Fruit fly (Drosophila melanogaster): ENCODE data around the gene Ada1-1.
A peak's percentile ranks its signal among the peaks of the same experiment; 100 is the strongest.

The Ada1-1 gene

dm6 chr2L:12045941-12046855 lies 49.6 kb downstream of the Ada1-1 start, which contains the start of gene CG6770:
CG6770 (minus strand) TSS chr2L:12046118.
- TF ChIP-seq pad (GFP tag; optimal IDR thresholded peaks at IDR 0.05): peak; percentile 43
- TF ChIP-seq Mnt (GFP tag; optimal IDR thresholded peaks at IDR 0.05): peak; percentile 70
- TF ChIP-seq CG7045 (GFP tag; optimal IDR thresholded peaks at IDR 0.05): peak; percentile 82
- TF ChIP-seq cic (GFP tag; optimal IDR thresholded peaks at IDR 0.05): peak; percentile 45
- TF ChIP-seq CG33017 (tag; optimal IDR thresholded peaks at IDR 0.05): peak; percentile 97
- TF ChIP-seq CG5204 (GFP tag; optimal IDR thresholded peaks at IDR 0.05): peak; percentile 85
- peak; percentile 27 for TF ChIP-seq ovo (GFP tag; optimal IDR thresholded peaks at IDR 0.05)
- TF ChIP-seq bab1 (GFP tag; optimal IDR thresholded peaks at IDR 0.05): peak; percentile 89
- TF ChIP-seq Crg-1 (GFP tag; optimal IDR thresholded peaks at IDR 0.05): peak; percentile 74
- peak; percentile 96 for TF ChIP-seq tj (GFP tag; optimal IDR thresholded peaks at IDR 0.05)
- no peak for TF ChIP-seq Clk (GFP tag; optimal IDR thresholded peaks at IDR 0.05)
- TF ChIP-seq CG11617 (GFP tag; optimal IDR thresholded peaks at IDR 0.05): peak; percentile 95
- TF ChIP-seq Hr96 (GFP tag; optimal IDR thresholded peaks at IDR 0.05): peak; percentile 75
- peak; percentile 79 for TF ChIP-seq CG1620 (GFP tag; optimal IDR thresholded peaks at IDR 0.05)
- TF ChIP-seq CG7101 (tag; optimal IDR thresholded peaks at IDR 0.05): peak; percentile 97
- TF ChIP-seq cnc (optimal IDR thresholded peaks at IDR 0.05): no peak
- TF ChIP-seq CG12768 (GFP tag; optimal IDR thresholded peaks at IDR 0.05): peak; percentile 92
- peak; percentile 85 for TF ChIP-seq toe (GFP tag; optimal IDR thresholded peaks at IDR 0.05)
- peak; percentile 100 for TF ChIP-seq CG14711 (tag; optimal IDR thresholded peaks at IDR 0.05)
- peak; percentile 93 for TF ChIP-seq kay (GFP tag; ENCODE audit: borderline replicate concordance)

dm6 chr2L:12046856-12047230 lies 50.2 kb downstream of the Ada1-1 start:
- TF ChIP-seq CG5204 (GFP tag; optimal IDR thresholded peaks at IDR 0.05) (no peak), CG1620 (GFP tag; optimal IDR thresholded peaks at IDR 0.05) (no peak), Clk (GFP tag; optimal IDR thresholded peaks at IDR 0.05) (no peak), Mnt (GFP tag; optimal IDR thresholded peaks at IDR 0.05) (no peak), CG11617 (GFP tag; optimal IDR thresholded peaks at IDR 0.05) (no peak), tj (GFP tag; optimal IDR thresholded peaks at IDR 0.05) (no peak), toe (GFP tag; optimal IDR thresholded peaks at IDR 0.05) (no peak), cnc (optimal IDR thresholded peaks at IDR 0.05) (no peak), CG33017 (tag; optimal IDR thresholded peaks at IDR 0.05) (no peak), CG12768 (GFP tag; optimal IDR thresholded peaks at IDR 0.05) (no peak), CG14711 (tag; optimal IDR thresholded peaks at IDR 0.05) (no peak)
